Worm (Caenorhabditis elegans) whole organism, mixed stage, embryonic: ENCODE results near the gene ttr-38.

Experiments
- bed-3 ChIP-seq: fragments of 200-800 bp; sonication (Bioruptor generic); optimal IDR thresholded peaks from 3 replicates; lab custom pipeline; 2018; ENCODE audit warnings: mild to moderate bottlenecking, missing genetic modification characterization, moderate library complexity, missing compliant biosample characterization
- lin-13 ChIP-seq: fragments of 150-350 bp; optimal IDR thresholded peaks from 2 replicates; lab custom pipeline; 2014; ENCODE audit warnings: missing biosample characterization, missing genetic modification characterization
- nhr-76 ChIP-seq: sonication (generic microtip); optimal IDR thresholded peaks from 2 replicates; lab custom pipeline; 2017; ENCODE audit warnings: missing biosample characterization, missing genetic modification characterization
- snpc-4 ChIP-seq: fragments of 150-350 bp; optimal IDR thresholded peaks from 2 replicates; lab custom pipeline; 2014; ENCODE audit warnings: missing biosample characterization, missing genetic modification characterization

- TF ChIP-seq nhr-76 (tag; lab: Kevin White, UChicago) (no peak), lin-13 (no peak), bed-3 (GFP tag; lab: Kevin White, UChicago) (no peak), snpc-4 (tag; lab: Kevin White, UChicago) (no peak)
Observed at ce11 chrX:9364082-9364481, 49.8 kb upstream of the ttr-38 start.
